Fruit fly (Drosophila melanogaster) whole organism, embryonic: Measurements from ENCODE around the gene dbf.

Source experiments
- ATbp ChIP-seq: fragments of 200-800 bp; sonication (Bioruptor generic); optimal IDR thresholded peaks from 2 replicates; lab custom pipeline; 2017; ENCODE audit warnings: missing biosample characterization, mild to moderate bottlenecking, missing genetic modification characterization, missing genetic modification reagents
- Aef1 ChIP-seq: fragments of 200-800 bp; sonication (Bioruptor generic); IDR thresholded peaks from 3 replicates; pipeline ENCODE4 v1.3.6; 2022; ENCODE audit warnings: missing biosample characterization, missing genetic modification characterization
- Awh ChIP-seq: fragments of 200-800 bp; sonication (Bioruptor generic); IDR thresholded peaks from 2 replicates; pipeline ENCODE4, ENCODE4 v1.3.6; 2022; ENCODE audit warnings: missing biosample characterization, missing genetic modification characterization
- CG11695 ChIP-seq: fragments of 200-800 bp; sonication (Bioruptor generic); IDR thresholded peaks from 3 replicates; pipeline ENCODE4 v1.3.6; 2022; ENCODE audit warnings: missing biosample characterization, missing genetic modification characterization
- CG11723 ChIP-seq: fragments of 200-800 bp; sonication (Bioruptor generic); optimal IDR thresholded peaks from 2 replicates; lab custom pipeline; 2017; ENCODE audit warnings: missing biosample characterization, mild to moderate bottlenecking, missing genetic modification characterization
- CG12236 ChIP-seq: fragments of 200-800 bp; sonication (Bioruptor generic); optimal IDR thresholded peaks from 2 replicates; lab custom pipeline; 2016; ENCODE audit warnings: missing biosample characterization, missing genetic modification characterization
- CG13123 ChIP-seq: fragments of 200-800 bp; sonication (Bioruptor generic); optimal IDR thresholded peaks from 2 replicates; lab custom pipeline; 2016; ENCODE audit warnings: missing biosample characterization, missing genetic modification characterization
- CG13296 ChIP-seq: fragments of 200-800 bp; sonication (Bioruptor generic); optimal IDR thresholded peaks from 3 replicates; lab custom pipeline; 2018; ENCODE audit warnings: missing biosample characterization, mild to moderate bottlenecking, missing genetic modification characterization
- CG13424 ChIP-seq: fragments of 200-800 bp; sonication (Bioruptor generic); optimal IDR thresholded peaks from 2 replicates; lab custom pipeline; 2019; ENCODE audit warnings: missing biosample characterization, mild to moderate bottlenecking, missing genetic modification characterization, moderate library complexity
- CG15011 ChIP-seq: fragments of 200-800 bp; sonication (Bioruptor generic); optimal IDR thresholded peaks from 3 replicates; lab custom pipeline; 2018; ENCODE audit warnings: missing biosample characterization, mild to moderate bottlenecking, missing genetic modification characterization
- CG17186 ChIP-seq: fragments of 200-800 bp; sonication (Bioruptor generic); optimal IDR thresholded peaks from 3 replicates; lab custom pipeline; 2017; ENCODE audit warnings: missing biosample characterization, missing genetic modification reagents, missing genetic modification characterization
- CG18599 ChIP-seq: fragments of 200-800 bp; sonication (Bioruptor generic); optimal IDR thresholded peaks from 3 replicates; lab custom pipeline; 2017; ENCODE audit warnings: missing biosample characterization, missing genetic modification characterization, mild to moderate bottlenecking, moderate library complexity, missing genetic modification reagents
- CG2129 ChIP-seq: fragments of 200-800 bp; sonication (Bioruptor generic); IDR thresholded peaks from 2 replicates; pipeline ENCODE4 v1.3.6; 2022; ENCODE audit warnings: missing biosample characterization, missing genetic modification characterization; ENCODE audit not compliant: partially characterized antibody
- CG2712 ChIP-seq: fragments of 200-800 bp; optimal IDR thresholded peaks from 3 replicates; lab custom pipeline; 2019; ENCODE audit warnings: missing biosample characterization, mild to moderate bottlenecking, missing genetic modification characterization, moderate library complexity
- CG2889 ChIP-seq: fragments of 200-800 bp; sonication (Bioruptor generic); IDR thresholded peaks from 3 replicates; pipeline ENCODE4 v1.3.6; 2022; ENCODE audit warnings: missing biosample characterization, missing genetic modification characterization
- CG30403 ChIP-seq: fragments of 200-800 bp; sonication (Bioruptor generic); optimal IDR thresholded peaks from 3 replicates; lab custom pipeline; 2016; ENCODE audit warnings: missing biosample characterization, missing genetic modification characterization
- CG31224 ChIP-seq: fragments of 200-800 bp; sonication (Bioruptor generic); IDR thresholded peaks from 2 replicates; pipeline ENCODE4 v1.3.6; 2022; ENCODE audit warnings: missing biosample characterization, missing genetic modification characterization
- CG33557 ChIP-seq: fragments of 200-800 bp; sonication (Bioruptor generic); optimal IDR thresholded peaks from 2 replicates; lab custom pipeline; 2019; ENCODE audit warnings: missing biosample characterization, mild to moderate bottlenecking, missing genetic modification characterization, moderate library complexity
- CG3838 ChIP-seq: fragments of 200-800 bp; sonication (Bioruptor generic); optimal IDR thresholded peaks from 3 replicates; lab custom pipeline; 2016; ENCODE audit warnings: missing biosample characterization, missing genetic modification characterization
- CG4282 ChIP-seq: fragments of 200-800 bp; sonication (Bioruptor generic); optimal IDR thresholded peaks from 2 replicates; lab custom pipeline; 2016; ENCODE audit warnings: missing biosample characterization, missing genetic modification characterization
- CG4404 ChIP-seq: fragments of 200-800 bp; sonication (Bioruptor generic); IDR thresholded peaks from 2 replicates; pipeline ENCODE4 v1.3.6; 2022; ENCODE audit warnings: missing biosample characterization, missing genetic modification characterization
- CG4707 ChIP-seq: fragments of 200-800 bp; sonication (Bioruptor generic); optimal IDR thresholded peaks from 2 replicates; lab custom pipeline; 2018; ENCODE audit warnings: missing biosample characterization, mild to moderate bottlenecking, missing genetic modification characterization, moderate library complexity
- CG6175 ChIP-seq: fragments of 200-800 bp; sonication (Bioruptor generic); IDR thresholded peaks from 3 replicates; pipeline ENCODE4 v1.3.6; 2022; ENCODE audit warnings: missing biosample characterization, missing genetic modification characterization
- CG8765 ChIP-seq: fragments of 200-800 bp; sonication (Bioruptor generic); IDR thresholded peaks from 2 replicates; pipeline ENCODE4 v1.3.6; 2022; ENCODE audit warnings: missing biosample characterization, missing genetic modification characterization
- CG8924 ChIP-seq: fragments of 200-800 bp; optimal IDR thresholded peaks from 3 replicates; lab custom pipeline; 2019; ENCODE audit warnings: missing biosample characterization, mild to moderate bottlenecking, missing genetic modification characterization, moderate library complexity
- Dfd ChIP-seq, 2 experiments: fragments of >200 bp; optimal IDR thresholded peaks; 2 replicates each; lab custom pipeline; 2017; ENCODE audit warnings: missing biosample characterization in 2 of 2, missing genetic modification characterization in 2 of 2
- E2f1 ChIP-seq: fragments of 200-800 bp; sonication (Bioruptor generic); IDR thresholded peaks from 2 replicates; pipeline ENCODE4 v1.3.6; 2022; ENCODE audit warnings: missing biosample characterization, missing genetic modification characterization
- ERR ChIP-seq: fragments of 200-800 bp; sonication (Bioruptor generic); optimal IDR thresholded peaks from 2 replicates; lab custom pipeline; 2016; ENCODE audit warnings: missing biosample characterization, missing genetic modification characterization
- GATAe ChIP-seq: fragments of 200-800 bp; sonication (Bioruptor generic); conservative IDR thresholded peaks from 2 replicates; pipeline ENCODE4 v1.3.6; 2022; ENCODE audit warnings: missing biosample characterization, missing genetic modification characterization
- HLH3B ChIP-seq: fragments of 200-800 bp; sonication (Bioruptor generic); IDR thresholded peaks from 2 replicates; pipeline ENCODE4 v1.3.6; 2022; ENCODE audit warnings: missing biosample characterization, missing genetic modification characterization
- Hr51 ChIP-seq, 2 experiments: fragments of 200-800 bp; sonication (Bioruptor generic); optimal IDR thresholded peaks; 2 replicates in 1 of 2; 3 replicates in 1 of 2; lab custom pipeline; 2016 to 2018; ENCODE audit warnings: missing biosample characterization in 2 of 2, missing genetic modification characterization in 2 of 2, mild to moderate bottlenecking in 1 of 2, moderate library complexity in 1 of 2
- Hr78 ChIP-seq, 2 experiments: fragments of 200-800 bp in 1 of 2; fragments of >200 bp in 1 of 2; sonication (Bioruptor generic) in 1 of 2; optimal IDR thresholded peaks; 2 replicates each; lab custom pipeline; 2017 to 2019; ENCODE audit warnings: missing biosample characterization in 2 of 2, missing genetic modification characterization in 2 of 2, mild to moderate bottlenecking in 1 of 2, moderate library complexity in 1 of 2
- Med ChIP-seq: fragments of 200-800 bp; sonication (Bioruptor generic); peaks from one replicate; lab custom pipeline; 2016; ENCODE audit warnings: missing biosample characterization, missing genetic modification characterization, mild to moderate bottlenecking, inconsistent platforms, moderate library complexity
- Mes4 ChIP-seq: fragments of 200-800 bp; sonication (Bioruptor generic); optimal IDR thresholded peaks from 2 replicates; lab custom pipeline; 2016; ENCODE audit warnings: missing biosample characterization, missing genetic modification characterization
- Stat92E ChIP-seq, 3 experiments: fragments of >200 bp in 2 of 3; fragments of 200-800 bp in 1 of 3; sonication (Bioruptor generic) in 1 of 3; optimal IDR thresholded peaks; 2 replicates each; lab custom pipeline; 2017 to 2019; ENCODE audit warnings: missing biosample characterization in 3 of 3, missing genetic modification characterization in 3 of 3, mild to moderate bottlenecking in 1 of 3, moderate library complexity in 1 of 3
- Xrp1 ChIP-seq: fragments of 200-800 bp; sonication (Bioruptor generic); IDR thresholded peaks from 2 replicates; pipeline ENCODE4 v1.3.6; 2022; ENCODE audit warnings: missing biosample characterization, missing genetic modification characterization
- aop ChIP-seq: fragments of 200-800 bp; sonication (Bioruptor generic); IDR thresholded peaks from 2 replicates; pipeline ENCODE4 v1.3.6; 2022; ENCODE audit warnings: missing biosample characterization, missing genetic modification characterization
- cg ChIP-seq: fragments of 200-800 bp; sonication (Bioruptor generic); optimal IDR thresholded peaks from 3 replicates; lab custom pipeline; 2019; ENCODE audit warnings: missing biosample characterization, mild to moderate bottlenecking, missing genetic modification characterization, moderate library complexity
- chm ChIP-seq: fragments of 200-800 bp; sonication (Bioruptor generic); IDR thresholded peaks from 2 replicates; pipeline ENCODE4 v1.3.6; 2022; ENCODE audit warnings: missing biosample characterization, missing genetic modification characterization
- corto ChIP-seq: fragments of 200-800 bp; sonication (Bioruptor generic); optimal IDR thresholded peaks from 2 replicates; lab custom pipeline; 2016; ENCODE audit warnings: missing biosample characterization, mild to moderate bottlenecking, missing genetic modification characterization, moderate library complexity
- dmrt99B ChIP-seq: fragments of 200-800 bp; sonication (Bioruptor generic); optimal IDR thresholded peaks from 2 replicates; lab custom pipeline; 2018; ENCODE audit warnings: missing biosample characterization, mild to moderate bottlenecking, missing genetic modification characterization, moderate library complexity
- fd102C ChIP-seq: fragments of 200-800 bp; sonication (Bioruptor generic); optimal IDR thresholded peaks from 2 replicates; lab custom pipeline; 2018; ENCODE audit warnings: missing biosample characterization, mild to moderate bottlenecking, missing genetic modification characterization, moderate library complexity
- gem ChIP-seq: fragments of 200-800 bp; sonication (Bioruptor generic); optimal IDR thresholded peaks from 2 replicates; lab custom pipeline; 2019; ENCODE audit warnings: missing biosample characterization, mild to moderate bottlenecking, missing genetic modification characterization, moderate library complexity
- grau ChIP-seq: fragments of 200-800 bp; optimal IDR thresholded peaks from 3 replicates; lab custom pipeline; 2019; ENCODE audit warnings: missing biosample characterization, mild to moderate bottlenecking, missing genetic modification characterization, moderate library complexity
- insv ChIP-seq, 2 experiments: fragments of 200-800 bp; sonication (Bioruptor generic); optimal IDR thresholded peaks; 3 replicates each; lab custom pipeline; 2016 to 2018; ENCODE audit warnings: missing biosample characterization in 2 of 2, missing genetic modification characterization in 2 of 2
- ro ChIP-seq: fragments of 200-800 bp; sonication (Bioruptor generic); IDR thresholded peaks from 2 replicates; pipeline ENCODE4 v1.3.6; 2022; ENCODE audit warnings: missing biosample characterization, missing genetic modification characterization
- schlank ChIP-seq: fragments of 200-800 bp; sonication (Bioruptor generic); optimal IDR thresholded peaks from 2 replicates; lab custom pipeline; 2018; ENCODE audit warnings: missing biosample characterization, mild to moderate bottlenecking, missing genetic modification characterization
- so ChIP-seq: fragments of 200-800 bp; sonication (Bioruptor generic); IDR thresholded peaks from 3 replicates; pipeline ENCODE4 v1.3.6; 2022; ENCODE audit warnings: missing biosample characterization, missing genetic modification characterization
- sr ChIP-seq: fragments of 200-800 bp; sonication (Bioruptor generic); IDR thresholded peaks from 3 replicates; pipeline ENCODE4 v1.3.6; 2022; ENCODE audit warnings: missing biosample characterization, missing genetic modification characterization
- ttk ChIP-seq: fragments of 200-800 bp; sonication (Bioruptor generic); IDR thresholded peaks from 2 replicates; pipeline ENCODE4 v2.1.2; 2022; ENCODE audit warnings: missing biosample characterization, missing genetic modification characterization
- yki ChIP-seq: fragments of >200 bp; optimal IDR thresholded peaks from 3 replicates; lab custom pipeline; 2018

Gene dbf

DNA sequence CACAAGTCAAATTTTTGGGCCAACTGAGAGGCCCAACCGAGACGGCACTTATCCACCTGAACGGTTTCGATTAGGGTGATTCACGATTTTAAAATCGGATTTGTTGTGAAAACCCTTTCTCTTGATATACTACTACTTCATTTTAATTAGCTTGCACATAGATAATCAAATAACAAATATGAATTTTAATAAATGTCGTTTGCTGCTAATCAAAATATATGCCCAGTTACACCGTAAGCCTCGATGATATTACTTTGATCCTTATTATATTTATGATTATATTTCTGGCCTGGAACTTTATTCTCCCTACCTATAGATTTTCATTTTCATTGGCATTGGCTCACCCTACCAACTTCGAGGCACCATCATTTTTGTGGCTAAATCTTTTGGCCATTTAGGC lies 35.5 kb upstream of the dbf start (continued):
- TF ChIP-seq dmrt99B (tag; lab: Kevin White, UChicago) (peak; percentile 41), Hr51 (GFP tag; optimal IDR thresholded peaks at IDR 0.05; lab: Kevin White, UChicago) (peak in 1 of 2 experiments; percentile 34), Xrp1 (peak; percentile 32; the same call in 1 of the 2 replicates), CG8924 (tag; lab: Kevin White, UChicago) (peak; percentile 1), ATbp (peak; percentile 7), grau (tag; lab: Kevin White, UChicago) (peak; percentile 14), gem (peak; percentile 34), chm (GFP tag; lab: Robert Waterston, UW) (no peak), CG13424 (peak; percentile 36), CG8765 (no peak), CG11695 (GFP tag; lab: Robert Waterston, UW) (peak; percentile 29; the same call in 1 of the 3 replicates), corto (GFP tag; lab: Kevin White, UChicago) (peak; percentile 8), CG18599 (GFP tag; lab: Kevin White, UChicago) (peak; percentile 24), CG2712 (peak; percentile 16), so (GFP tag; lab: Robert Waterston, UW) (0 out of 3 replicates have a peak, but pooled peaks have one; percentile 25), Med (GFP tag; lab: Kevin White, UChicago) (peak; percentile 0), GATAe (no peak)

DNA sequence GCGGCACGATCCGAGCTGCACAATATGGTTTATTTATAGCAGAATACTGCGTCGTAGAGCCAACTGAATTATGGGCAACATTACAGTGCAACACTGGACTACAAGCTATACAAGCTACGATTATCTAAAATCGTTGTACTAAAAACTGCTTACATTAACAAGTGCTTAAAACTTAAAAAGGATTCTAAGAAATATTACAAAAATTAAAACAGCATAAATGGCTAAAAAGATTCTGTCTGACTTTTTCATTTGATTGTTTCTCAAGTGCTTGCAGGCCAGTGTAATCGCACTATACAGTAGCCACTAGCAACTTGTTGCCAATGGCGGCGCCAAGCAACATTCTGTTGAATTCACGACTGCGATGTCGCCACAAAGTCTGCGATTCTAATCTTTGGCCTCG lies 34.6 kb upstream of the dbf start:
- TF ChIP-seq CG33557 (GFP tag; lab: Kevin White, UChicago) (no peak), CG30403 (GFP tag; lab: Kevin White, UChicago) (peak; percentile 73), Awh (GFP tag; lab: Robert Waterston, UW) (peak; percentile 90), CG4404 (GFP tag; lab: Robert Waterston, UW) (peak; percentile 54; the same call in 1 of the 2 replicates), CG12236 (GFP tag; lab: Kevin White, UChicago) (no peak), CG3838 (no peak), CG11723 (GFP tag; lab: Kevin White, UChicago) (peak; percentile 19), CG4707 (GFP tag; lab: Kevin White, UChicago) (peak; percentile 13), CG2129 (GFP tag; lab: Robert Waterston, UW) (no peak), CG15011 (GFP tag; lab: Kevin White, UChicago) (peak; percentile 38), ro (GFP tag; lab: Robert Waterston, UW) (peak; percentile 50), Dfd (GFP tag; optimal IDR thresholded peaks at IDR 0.05; lab: Kevin White, UChicago) (no peak), insv (GFP tag; optimal IDR thresholded peaks at IDR 0.05; lab: Kevin White, UChicago) (no peak), Stat92E (GFP tag; optimal IDR thresholded peaks at IDR 0.05; lab: Kevin White, UChicago) (peak in 1 of 3 experiments; percentile 28), aop (GFP tag; lab: Robert Waterston, UW) (no peak; the same call in 1 of the 2 replicates), yki (lab: Kevin White, UChicago) (no peak), CG2889 (GFP tag; lab: Robert Waterston, UW) (peak; percentile 81), cg (no peak), ERR (GFP tag; lab: Kevin White, UChicago) (peak; percentile 42), E2f1 (GFP tag; lab: Robert Waterston, UW) (peak; percentile 82), Hr78 (GFP tag; optimal IDR thresholded peaks at IDR 0.05; lab: Kevin White, UChicago) (no peak), CG17186 (peak; percentile 24), ttk (GFP tag; lab: Robert Waterston, UW) (peak; percentile 86), CG31224 (GFP tag; lab: Robert Waterston, UW) (peak; percentile 49), HLH3B (GFP tag; lab: Robert Waterston, UW) (peak; percentile 88), Aef1 (GFP tag; lab: Robert Waterston, UW) (peak; percentile 75; the same call in 2 of the 3 replicates), CG6175 (GFP tag; lab: Robert Waterston, UW) (0 out of 3 replicates have a peak, but pooled peaks have one; percentile 25), fd102C (GFP tag; lab: Kevin White, UChicago) (no peak), sr (GFP tag; lab: Robert Waterston, UW) (0 out of 3 replicates have a peak, but pooled peaks have one; percentile 9), CG13296 (GFP tag; lab: Kevin White, UChicago) (no peak), Mes4 (peak; percentile 55), schlank (no peak), CG4282 (GFP tag; lab: Kevin White, UChicago) (no peak), CG13123 (GFP tag; lab: Kevin White, UChicago) (peak; percentile 35)
